Worm (Caenorhabditis elegans): ENCODE measurements around the gene C33A12.19.

C33A12.19 gene

ce11 chrIV:9516831-9517230 is at the start of gene C33A12.19:
Gene C33A12.19 (plus strand): TSS chrIV:9516999.
- TF ChIP-seq ceh-13 (GFP tag; optimal IDR thresholded peaks at IDR 0.05), result no peak
- no peak for TF ChIP-seq hmg-4 (GFP tag; optimal IDR thresholded peaks at IDR 0.05)
- TF ChIP-seq flt-1 (GFP tag; IDR thresholded peaks at IDR 0.05), result no peak
- TF ChIP-seq pes-1 (GFP tag; IDR thresholded peaks at IDR 0.05), result no peak
- no peak for TF ChIP-seq hnd-1 (tag; optimal IDR thresholded peaks at IDR 0.05)
- no peak for TF ChIP-seq F13C5.2 (tag; optimal IDR thresholded peaks at IDR 0.05)
- no peak for TF ChIP-seq tra-4 (tag; optimal IDR thresholded peaks at IDR 0.05)
- no peak for TF ChIP-seq hmbx-1 (tag; optimal IDR thresholded peaks at IDR 0.05)
- no peak for TF ChIP-seq scrt-1 (GFP tag; IDR thresholded peaks at IDR 0.05)
- no peak for TF ChIP-seq ceh-36 (tag; optimal IDR thresholded peaks at IDR 0.05)
- TF ChIP-seq sea-1 (GFP tag; conservative IDR thresholded peaks at IDR 0.05), result no peak
- no peak for TF ChIP-seq tbx-11 (GFP tag; IDR thresholded peaks at IDR 0.05)
- no peak for TF ChIP-seq ets-7 (tag; optimal IDR thresholded peaks at IDR 0.05)
- TF ChIP-seq ama-1 (optimal IDR thresholded peaks at IDR 0.05), result no peak
- TF ChIP-seq aly-1 (tag; optimal IDR thresholded peaks at IDR 0.05), result no peak
- no peak for TF ChIP-seq B0310.2 (tag; optimal IDR thresholded peaks at IDR 0.05)
- TF ChIP-seq tbx-37 (GFP tag; conservative IDR thresholded peaks at IDR 0.05), result no peak

- TF ChIP-seq tbx-37 (GFP tag; conservative IDR thresholded peaks at IDR 0.05) (no peak), sea-1 (GFP tag; conservative IDR thresholded peaks at IDR 0.05) (no peak)
These were observed 49.4 kb upstream of the C33A12.19 start, which contains the start of gene F38E11.6 for ce11 chrIV:9467418-9467817. Gene F38E11.6 (minus strand): TSS chrIV:9467518.

- TF ChIP-seq hnd-1 (tag; optimal IDR thresholded peaks at IDR 0.05) (no peak), tbx-11 (GFP tag; IDR thresholded peaks at IDR 0.05) (no peak), tra-4 (tag; optimal IDR thresholded peaks at IDR 0.05) (no peak), tbx-37 (GFP tag; conservative IDR thresholded peaks at IDR 0.05) (no peak), ceh-13 (GFP tag; optimal IDR thresholded peaks at IDR 0.05) (no peak), flt-1 (GFP tag; IDR thresholded peaks at IDR 0.05) (no peak), pes-1 (GFP tag; IDR thresholded peaks at IDR 0.05) (no peak), scrt-1 (GFP tag; IDR thresholded peaks at IDR 0.05) (no peak), ets-7 (tag; optimal IDR thresholded peaks at IDR 0.05) (no peak), ceh-36 (tag; optimal IDR thresholded peaks at IDR 0.05) (no peak), hmg-4 (GFP tag; optimal IDR thresholded peaks at IDR 0.05) (no peak), B0310.2 (tag; optimal IDR thresholded peaks at IDR 0.05) (no peak), hmbx-1 (tag; optimal IDR thresholded peaks at IDR 0.05) (no peak), ama-1 (optimal IDR thresholded peaks at IDR 0.05) (no peak), aly-1 (tag; optimal IDR thresholded peaks at IDR 0.05) (no peak), sea-1 (GFP tag; conservative IDR thresholded peaks at IDR 0.05) (no peak), F13C5.2 (tag; optimal IDR thresholded peaks at IDR 0.05) (no peak)
These were observed 47.5 kb upstream of the C33A12.19 start for ce11 chrIV:9469293-9469692.

- TF ChIP-seq pes-1 (GFP tag; IDR thresholded peaks at IDR 0.05) (peak; percentile 98), scrt-1 (GFP tag; IDR thresholded peaks at IDR 0.05) (peak; percentile 99), hmg-4 (GFP tag; optimal IDR thresholded peaks at IDR 0.05) (no peak), hmbx-1 (tag; optimal IDR thresholded peaks at IDR 0.05) (peak; percentile 81), tbx-37 (GFP tag; conservative IDR thresholded peaks at IDR 0.05) (peak; percentile 94), flt-1 (GFP tag; IDR thresholded peaks at IDR 0.05) (peak; percentile 95), ceh-36 (tag; optimal IDR thresholded peaks at IDR 0.05) (peak; percentile 95), hnd-1 (tag; optimal IDR thresholded peaks at IDR 0.05) (peak; percentile 87), aly-1 (tag; optimal IDR thresholded peaks at IDR 0.05) (peak; percentile 95), tra-4 (tag; optimal IDR thresholded peaks at IDR 0.05) (peak; percentile 87), ets-7 (tag; optimal IDR thresholded peaks at IDR 0.05) (peak; percentile 86), sea-1 (GFP tag; conservative IDR thresholded peaks at IDR 0.05) (no peak; the same call in 1 of the 2 replicates), B0310.2 (tag; optimal IDR thresholded peaks at IDR 0.05) (peak; percentile 92), F13C5.2 (tag; optimal IDR thresholded peaks at IDR 0.05) (peak; percentile 91), ama-1 (optimal IDR thresholded peaks at IDR 0.05) (no peak), tbx-11 (GFP tag; IDR thresholded peaks at IDR 0.05) (peak; percentile 98), ceh-13 (GFP tag; optimal IDR thresholded peaks at IDR 0.05) (peak; percentile 93)
These were observed 39.5 kb upstream of the C33A12.19 start, which contains the start of gene wrt-3 for ce11 chrIV:9477135-9477928. Gene wrt-3 (minus strand): TSS chrIV:9477456.

ce11 chrIV:9480936-9481335 is 35.9 kb upstream of the C33A12.19 start, which contains the start of gene cng-3:
Gene cng-3 (minus strand): TSS chrIV:9481037.
- TF ChIP-seq ceh-36 (tag; optimal IDR thresholded peaks at IDR 0.05), result no peak
- TF ChIP-seq ets-7 (tag; optimal IDR thresholded peaks at IDR 0.05), result no peak
- TF ChIP-seq flt-1 (GFP tag; IDR thresholded peaks at IDR 0.05), result no peak
- no peak for TF ChIP-seq B0310.2 (tag; optimal IDR thresholded peaks at IDR 0.05)
- no peak for TF ChIP-seq hmg-4 (GFP tag; optimal IDR thresholded peaks at IDR 0.05)
- no peak for TF ChIP-seq ama-1 (optimal IDR thresholded peaks at IDR 0.05)
- no peak for TF ChIP-seq sea-1 (GFP tag; conservative IDR thresholded peaks at IDR 0.05)
- no peak for TF ChIP-seq hmbx-1 (tag; optimal IDR thresholded peaks at IDR 0.05)
- no peak for TF ChIP-seq scrt-1 (GFP tag; IDR thresholded peaks at IDR 0.05)
- no peak for TF ChIP-seq hnd-1 (tag; optimal IDR thresholded peaks at IDR 0.05)
- no peak for TF ChIP-seq tbx-37 (GFP tag; conservative IDR thresholded peaks at IDR 0.05)
- no peak for TF ChIP-seq F13C5.2 (tag; optimal IDR thresholded peaks at IDR 0.05)

- TF ChIP-seq flt-1 (GFP tag; IDR thresholded peaks at IDR 0.05) (no peak), hnd-1 (tag; optimal IDR thresholded peaks at IDR 0.05) (no peak), scrt-1 (GFP tag; IDR thresholded peaks at IDR 0.05) (no peak), pes-1 (GFP tag; IDR thresholded peaks at IDR 0.05) (no peak), aly-1 (tag; optimal IDR thresholded peaks at IDR 0.05) (no peak), F13C5.2 (tag; optimal IDR thresholded peaks at IDR 0.05) (no peak), sea-1 (GFP tag; conservative IDR thresholded peaks at IDR 0.05) (no peak), tbx-37 (GFP tag; conservative IDR thresholded peaks at IDR 0.05) (no peak), hmbx-1 (tag; optimal IDR thresholded peaks at IDR 0.05) (no peak), B0310.2 (tag; optimal IDR thresholded peaks at IDR 0.05) (no peak), ama-1 (optimal IDR thresholded peaks at IDR 0.05) (no peak), hmg-4 (GFP tag; optimal IDR thresholded peaks at IDR 0.05) (no peak), ets-7 (tag; optimal IDR thresholded peaks at IDR 0.05) (no peak), ceh-36 (tag; optimal IDR thresholded peaks at IDR 0.05) (no peak)
These were observed 31.8 kb upstream of the C33A12.19 start, which contains the start of gene gadr-2 for ce11 chrIV:9485040-9485439. Gene gadr-2 (minus strand): TSS chrIV:9485140.
